Worm (Caenorhabditis elegans) whole organism, young adult: ENCODE measurements around the gene F34D10.9.

Source experiments
- B0261.1 ChIP-seq: sonication (generic microtip); optimal IDR thresholded peaks from 2 replicates; lab custom pipeline; 2016; ENCODE audit warnings: mild to moderate bottlenecking, missing genetic modification characterization, moderate library complexity, missing compliant biosample characterization
- C06A6.2 ChIP-seq: fragments of 200-800 bp; sonication (Bioruptor generic); conservative IDR thresholded peaks from 2 replicates; pipeline ENCODE4 v1.3.6; 2022; ENCODE audit warnings: missing genetic modification characterization, missing compliant biosample characterization
- D2030.7 ChIP-seq: fragments of 200-800 bp; sonication (Bioruptor generic); IDR thresholded peaks from 2 replicates; pipeline ENCODE4 v1.3.6; 2022; ENCODE audit warnings: missing genetic modification reagents, missing genetic modification characterization, missing compliant biosample characterization
- F23B12.7 ChIP-seq: sonication (generic microtip); optimal IDR thresholded peaks from 2 replicates; lab custom pipeline; 2017; ENCODE audit warnings: missing genetic modification characterization, mild to moderate bottlenecking, missing compliant biosample characterization, antibody characterized with exemption, moderate library complexity; ENCODE audit not compliant: insufficient read depth
- F33H1.4 ChIP-seq: fragments of 200-800 bp; sonication (Bioruptor generic); IDR thresholded peaks from 2 replicates; pipeline ENCODE4 v1.3.6; 2022; ENCODE audit warnings: missing genetic modification reagents, missing genetic modification characterization, missing compliant biosample characterization
- F55B11.4 ChIP-seq: sonication (generic microtip); optimal IDR thresholded peaks from 2 replicates; lab custom pipeline; 2016; ENCODE audit warnings: missing compliant biosample characterization, missing genetic modification characterization, borderline replicate concordance; ENCODE audit not compliant: insufficient read depth
- F57A8.1 ChIP-seq: fragments of 200-800 bp; sonication (Bioruptor generic); optimal IDR thresholded peaks from 2 replicates; lab custom pipeline; 2018; ENCODE audit warnings: mild to moderate bottlenecking, missing genetic modification characterization, moderate library complexity, missing compliant biosample characterization
- F57C9.4 ChIP-seq: sonication (generic microtip); optimal IDR thresholded peaks from 2 replicates; lab custom pipeline; 2017; ENCODE audit warnings: mild to moderate bottlenecking, missing genetic modification characterization, missing compliant biosample characterization
- K12H6.12 ChIP-seq: fragments of 200-800 bp; sonication (Bioruptor generic); optimal IDR thresholded peaks from 2 replicates; lab custom pipeline; 2018; ENCODE audit warnings: mild to moderate bottlenecking, missing genetic modification characterization, missing compliant biosample characterization
- Y79H2A.3 ChIP-seq: fragments of 200-800 bp; sonication (Bioruptor generic); conservative IDR thresholded peaks from 2 replicates; pipeline ENCODE4 v1.3.6; 2022; ENCODE audit warnings: missing genetic modification reagents, missing genetic modification characterization, missing compliant biosample characterization
- ama-1 ChIP-seq, 3 experiments: fragments of 150-350 bp in 1 of 3; sonication (generic microtip) in 2 of 3; optimal IDR thresholded peaks; 2 replicates each; lab custom pipeline; 2014 to 2018; ENCODE audit warnings: missing biosample characterization in 2 of 3, missing genetic modification characterization in 2 of 3, missing genetic modification reagents in 2 of 3
- athp-1 ChIP-seq: sonication (generic microtip); optimal IDR thresholded peaks from 2 replicates; lab custom pipeline; 2017; ENCODE audit warnings: mild to moderate bottlenecking, missing genetic modification characterization, missing compliant biosample characterization
- attf-5 ChIP-seq: fragments of 200-800 bp; sonication (Bioruptor generic); optimal IDR thresholded peaks from 2 replicates; lab custom pipeline; 2018; ENCODE audit warnings: mild to moderate bottlenecking, missing genetic modification characterization, missing compliant biosample characterization
- attf-6 ChIP-seq: fragments of 200-800 bp; sonication (Bioruptor generic); IDR thresholded peaks from 2 replicates; pipeline ENCODE4 v1.3.6; 2022; ENCODE audit warnings: missing genetic modification reagents, missing genetic modification characterization, missing compliant biosample characterization
- bed-2 ChIP-seq: fragments of 200-800 bp; sonication (Bioruptor generic); IDR thresholded peaks from 2 replicates; pipeline ENCODE4 v1.3.6; 2022; ENCODE audit warnings: missing genetic modification reagents, missing genetic modification characterization, missing compliant biosample characterization
- cebp-1 ChIP-seq, 2 experiments: fragments of 200-800 bp in 1 of 2; sonication (Bioruptor generic) in 1 of 2; sonication (generic microtip) in 1 of 2; IDR thresholded peaks in 1 of 2; optimal IDR thresholded peaks in 1 of 2; 2 replicates each; pipeline versions ENCODE4 v1.3.6 to Lab custom; 2017 to 2022; ENCODE audit warnings: missing compliant biosample characterization in 2 of 2, missing genetic modification characterization in 2 of 2, mild to moderate bottlenecking in 1 of 2, missing genetic modification reagents in 1 of 2, moderate library complexity in 1 of 2
- ceh-79 ChIP-seq: sonication (generic microtip); optimal IDR thresholded peaks from 2 replicates; lab custom pipeline; 2017; ENCODE audit warnings: mild to moderate bottlenecking, missing genetic modification characterization, missing compliant biosample characterization
- dpff-1 ChIP-seq: sonication (generic microtip); optimal IDR thresholded peaks from 2 replicates; lab custom pipeline; 2017; ENCODE audit warnings: mild to moderate bottlenecking, missing genetic modification characterization, missing compliant biosample characterization
- hmg-1.2 ChIP-seq: fragments of 200-800 bp; sonication (Bioruptor generic); IDR thresholded peaks from 2 replicates; pipeline ENCODE4 v1.3.6; 2022; ENCODE audit warnings: missing genetic modification reagents, missing genetic modification characterization, missing compliant biosample characterization
- hmg-20 ChIP-seq: fragments of 200-800 bp; sonication (Bioruptor generic); IDR thresholded peaks from 2 replicates; pipeline ENCODE4 v1.3.6; 2022; ENCODE audit warnings: missing genetic modification reagents, missing genetic modification characterization, missing compliant biosample characterization
- lag-1 ChIP-seq: fragments of 200-800 bp; sonication (Bioruptor generic); IDR thresholded peaks from 2 replicates; pipeline ENCODE4 v1.3.6; 2022; ENCODE audit warnings: missing genetic modification reagents, missing genetic modification characterization, missing compliant biosample characterization
- let-607 ChIP-seq, 2 experiments: fragments of 200-800 bp in 1 of 2; sonication (Bioruptor generic) in 1 of 2; sonication (generic microtip) in 1 of 2; optimal IDR thresholded peaks; 2 replicates each; lab custom pipeline; 2016 to 2018; ENCODE audit warnings: mild to moderate bottlenecking in 2 of 2, missing compliant biosample characterization in 2 of 2, missing genetic modification characterization in 2 of 2, moderate library complexity in 2 of 2, missing genotype in 1 of 2
- lin-35 ChIP-seq, 3 experiments: fragments of 150-350 bp in 2 of 3; sonication (generic microtip) in 1 of 3; optimal IDR thresholded peaks; 2 replicates each; lab custom pipeline; 2014 to 2018; ENCODE audit warnings: missing biosample characterization in 3 of 3, missing genetic modification characterization in 3 of 3, missing genetic modification reagents in 3 of 3
- lin-40 ChIP-seq: sonication (generic microtip); optimal IDR thresholded peaks from 2 replicates; lab custom pipeline; 2016; ENCODE audit warnings: missing genetic modification characterization, mild to moderate bottlenecking, missing compliant biosample characterization, missing genotype, missing genetic modification reagents
- lin-54 ChIP-seq: fragments of 200-800 bp; sonication (Bioruptor generic); optimal IDR thresholded peaks from 2 replicates; lab custom pipeline; 2018; ENCODE audit warnings: mild to moderate bottlenecking, missing genetic modification characterization, missing compliant biosample characterization
- madf-3 ChIP-seq: fragments of 200-800 bp; sonication (Bioruptor generic); IDR thresholded peaks from 2 replicates; pipeline ENCODE4 v1.3.6; 2022; ENCODE audit warnings: missing genetic modification reagents, missing genetic modification characterization, missing compliant biosample characterization
- madf-8 ChIP-seq: fragments of 200-800 bp; sonication (Bioruptor generic); conservative IDR thresholded peaks from 2 replicates; pipeline ENCODE4 v1.3.6; 2022; ENCODE audit warnings: missing genetic modification reagents, missing genetic modification characterization, missing compliant biosample characterization
- nfya-1 ChIP-seq: sonication (generic microtip); optimal IDR thresholded peaks from 2 replicates; lab custom pipeline; 2017; ENCODE audit warnings: antibody characterized with exemption, missing compliant biosample characterization, missing genetic modification characterization, borderline replicate concordance; ENCODE audit not compliant: insufficient read depth
- nhr-27 ChIP-seq: fragments of 200-800 bp; sonication (Bioruptor generic); optimal IDR thresholded peaks from 2 replicates; lab custom pipeline; 2018; ENCODE audit warnings: mild to moderate bottlenecking, missing genetic modification characterization, moderate library complexity, missing compliant biosample characterization
- nhr-80 ChIP-seq: sonication (generic microtip); optimal IDR thresholded peaks from 2 replicates; lab custom pipeline; 2016; ENCODE audit warnings: missing genetic modification characterization, missing compliant biosample characterization
- pha-4 ChIP-seq: fragments of 150-350 bp; sonication (generic microtip); optimal IDR thresholded peaks from 2 replicates; lab custom pipeline; 2014; ENCODE audit warnings: missing biosample characterization, missing genetic modification reagents, missing genetic modification characterization
- rcor-1 ChIP-seq: fragments of 200-800 bp; sonication (Bioruptor generic); IDR thresholded peaks from 2 replicates; pipeline ENCODE4 v1.3.6; 2022; ENCODE audit warnings: missing genetic modification reagents, missing genetic modification characterization, missing compliant biosample characterization
- repo-1 ChIP-seq: sonication (generic microtip); optimal IDR thresholded peaks from 2 replicates; lab custom pipeline; 2017; ENCODE audit warnings: mild to moderate bottlenecking, missing genetic modification characterization, missing compliant biosample characterization
- snpc-3.4 ChIP-seq: sonication (generic microtip); optimal IDR thresholded peaks from 2 replicates; lab custom pipeline; 2017; ENCODE audit warnings: missing genetic modification characterization, mild to moderate bottlenecking, missing compliant biosample characterization, antibody characterized with exemption, moderate library complexity, missing genotype, missing genetic modification reagents
- snpc-4 ChIP-seq, 5 experiments: fragments of 150-350 bp in 1 of 5; sonication (generic microtip) in 4 of 5; optimal IDR thresholded peaks; 2 replicates each; lab custom pipeline; 2014 to 2018; ENCODE audit warnings: missing genetic modification characterization in 5 of 5, missing biosample characterization in 3 of 5, antibody characterized with exemption in 2 of 5, mild to moderate bottlenecking in 2 of 5, missing compliant biosample characterization in 2 of 5, missing genotype in 2 of 5, moderate library complexity in 2 of 5, missing genetic modification reagents in 1 of 5
- tlf-1 ChIP-seq: fragments of 200-800 bp; sonication (Bioruptor generic); optimal IDR thresholded peaks from 2 replicates; lab custom pipeline; 2018; ENCODE audit warnings: mild to moderate bottlenecking, missing genetic modification characterization, missing compliant biosample characterization
- xnd-1 ChIP-seq: sonication (generic microtip); optimal IDR thresholded peaks from 2 replicates; lab custom pipeline; 2016; ENCODE audit warnings: missing genotype, missing genetic modification reagents, missing genetic modification characterization, missing compliant biosample characterization

Gene F34D10.9

DNA sequence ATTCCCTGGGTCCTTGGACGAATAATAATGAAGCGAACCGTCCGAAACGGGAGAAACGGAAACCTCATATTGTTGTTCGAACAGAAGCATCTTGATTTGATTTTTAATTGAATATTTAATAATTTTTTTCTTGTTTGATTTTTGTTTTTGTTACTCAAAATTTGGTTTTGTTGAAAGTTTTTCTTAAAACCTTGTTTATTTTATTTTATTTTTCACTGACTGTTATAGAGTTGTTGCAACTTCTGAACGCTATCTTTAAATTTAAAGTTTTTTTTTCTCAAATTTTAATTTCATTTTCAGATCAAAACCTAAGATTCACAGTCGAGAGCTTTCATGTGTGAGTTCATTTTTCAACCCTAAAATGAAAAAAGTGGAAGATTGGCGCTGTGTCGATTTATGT, 20.4 kb downstream of the F34D10.9 start, which contains the start of gene alkb-8:
alkb-8 (plus strand) TSS at position 301 of the 400 bp plus-strand sequence.
- TF ChIP-seq D2030.7 (0 out of 2 replicates have a peak, but pooled peaks have one; percentile 13), C06A6.2 (no peak)

- TF ChIP-seq madf-8 (no peak), cebp-1 (GFP tag; IDR thresholded peaks at IDR 0.05; lab: Robert Waterston, UW) (no peak), cebp-1 (tag; optimal IDR thresholded peaks at IDR 0.05; lab: Kevin White, UChicago) (no peak), nhr-27 (tag; lab: Kevin White, UChicago) (no peak), F23B12.7 (no peak), hmg-20 (GFP tag; lab: Robert Waterston, UW) (no peak), bed-2 (no peak), F55B11.4 (tag; lab: Kevin White, UChicago) (no peak), lin-54 (GFP tag; lab: Kevin White, UChicago) (no peak), lag-1 (GFP tag; lab: Robert Waterston, UW) (no peak), attf-6 (GFP tag; lab: Robert Waterston, UW) (no peak), athp-1 (tag; lab: Kevin White, UChicago) (no peak), pha-4 (no peak), F57C9.4 (no peak)
Observed at ce11 chrIII:3706586-3706985, 22.8 kb downstream of the F34D10.9 start, which contains the start of gene dph-1. Gene dph-1 (plus strand): TSS chrIII:3706886.

ce11 chrIII:3704967-3705366, 24.5 kb downstream of the F34D10.9 start, which contains the start of gene wdr-5.1:
Gene wdr-5.1 (plus strand): TSS chrIII:3705285.
- TF ChIP-seq rcor-1 (GFP tag; lab: Robert Waterston, UW), result no peak
- no peak for TF ChIP-seq K12H6.12 (tag; lab: Kevin White, UChicago)
- TF ChIP-seq nfya-1 (tag; lab: Kevin White, UChicago), result no peak
- TF ChIP-seq let-607 (tag; optimal IDR thresholded peaks at IDR 0.05; lab: Kevin White, UChicago), result peak in 1 of 2 experiments; percentile 7
- TF ChIP-seq cebp-1 (GFP tag; IDR thresholded peaks at IDR 0.05; lab: Robert Waterston, UW), result no peak
- peak; percentile 50 for TF ChIP-seq cebp-1 (tag; optimal IDR thresholded peaks at IDR 0.05; lab: Kevin White, UChicago)
- TF ChIP-seq xnd-1, result no peak
- no peak for TF ChIP-seq nhr-27 (tag; lab: Kevin White, UChicago)
- peak; percentile 45 for TF ChIP-seq ama-1 (optimal IDR thresholded peaks at IDR 0.05; lab: Kevin White, UChicago)
- no peak for TF ChIP-seq ama-1 (GFP tag; optimal IDR thresholded peaks at IDR 0.05; lab: Kevin White, UChicago)
- no peak for TF ChIP-seq madf-3
- no peak for TF ChIP-seq tlf-1
- no peak for TF ChIP-seq repo-1
- TF ChIP-seq B0261.1 (tag; lab: Kevin White, UChicago), result no peak
- no peak for TF ChIP-seq F57A8.1 (GFP tag; lab: Kevin White, UChicago)
- TF ChIP-seq snpc-3.4, result peak; percentile 26
- peak; percentile 15; the same call in 1 of the 2 replicates for TF ChIP-seq F33H1.4 (GFP tag; lab: Robert Waterston, UW)
- no peak for TF ChIP-seq Y79H2A.3 (GFP tag; lab: Robert Waterston, UW)

DNA sequence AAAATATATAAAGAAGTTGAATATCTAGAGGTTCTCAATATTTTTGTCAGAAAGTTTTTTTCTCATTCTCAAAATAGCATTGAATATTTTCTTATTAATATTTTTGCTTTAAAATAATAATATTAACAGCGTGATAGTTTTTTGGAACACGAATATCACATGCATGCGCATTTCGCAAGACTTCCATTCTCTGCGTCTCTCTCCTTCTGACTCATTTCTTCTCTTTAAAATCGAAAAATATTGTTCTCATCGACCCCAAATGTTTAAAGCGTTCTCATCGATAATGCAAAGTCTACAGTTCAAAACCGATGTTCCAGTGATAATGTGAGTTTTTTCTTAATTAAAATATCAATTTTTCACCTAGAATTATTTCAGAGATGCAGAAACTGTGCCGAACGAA, 26.0 kb downstream of the F34D10.9 start, which contains the start of gene C14B1.3:
C14B1.3 (plus strand) TSS at position 168 of the 400 bp plus-strand sequence.
- TF ChIP-seq let-607 (tag; optimal IDR thresholded peaks at IDR 0.05; lab: Kevin White, UChicago) (peak in 1 of 2 experiments; percentile 75), attf-5 (GFP tag; lab: Kevin White, UChicago) (peak; percentile 80), snpc-4 (GFP tag; optimal IDR thresholded peaks at IDR 0.05; lab: Kevin White, UChicago) (no peak), snpc-4 (tag; optimal IDR thresholded peaks at IDR 0.05; lab: Kevin White, UChicago) (peak in 2 of 4 experiments; percentile 22 to 34), ama-1 (optimal IDR thresholded peaks at IDR 0.05; lab: Kevin White, UChicago) (peak; percentile 39), ama-1 (GFP tag; optimal IDR thresholded peaks at IDR 0.05; lab: Kevin White, UChicago) (no peak), cebp-1 (GFP tag; IDR thresholded peaks at IDR 0.05; lab: Robert Waterston, UW) (peak; percentile 98), cebp-1 (tag; optimal IDR thresholded peaks at IDR 0.05; lab: Kevin White, UChicago) (peak; percentile 99), lin-40 (tag; lab: Kevin White, UChicago) (peak; percentile 12), nhr-80 (tag; lab: Kevin White, UChicago) (peak; percentile 23), hmg-1.2 (GFP tag; lab: Robert Waterston, UW) (peak; percentile 28; the same call in 1 of the 2 replicates), lin-35 (GFP tag; optimal IDR thresholded peaks at IDR 0.05; lab: Kevin White, UChicago) (peak in 1 of 3 experiments; percentile 13), madf-8 (no peak), ceh-79 (tag; lab: Kevin White, UChicago) (no peak), dpff-1 (no peak)
